Fruit fly (Drosophila melanogaster) whole organism, embryonic: ENCODE data around the gene CG17744.
A peak's percentile ranks its signal among the peaks of the same experiment; 100 is the strongest.

ENCODE experiments used
- Adf1 ChIP-seq: fragments of 200-800 bp; sonication (Bioruptor generic); IDR thresholded peaks from 2 replicates; pipeline ENCODE4 v1.3.6; 2022; ENCODE audit warnings: missing biosample characterization, missing genetic modification characterization
- Asciz ChIP-seq: fragments of 200-800 bp; sonication (Bioruptor generic); optimal IDR thresholded peaks from 2 replicates; lab custom pipeline; 2017; ENCODE audit warnings: missing biosample characterization, mild to moderate bottlenecking, missing genetic modification characterization, missing genetic modification reagents
- Atf6 ChIP-seq: fragments of 200-800 bp; sonication (Bioruptor generic); IDR thresholded peaks from 2 replicates; pipeline ENCODE4 v1.3.6; 2022; ENCODE audit warnings: missing biosample characterization, missing genetic modification characterization
- Awh ChIP-seq: fragments of 200-800 bp; sonication (Bioruptor generic); IDR thresholded peaks from 2 replicates; pipeline ENCODE4, ENCODE4 v1.3.6; 2022; ENCODE audit warnings: missing biosample characterization, missing genetic modification characterization
- Bdp1 ChIP-seq: fragments of 200-800 bp; sonication (Bioruptor generic); optimal IDR thresholded peaks from 3 replicates; lab custom pipeline; 2016; ENCODE audit warnings: missing biosample characterization, missing genetic modification characterization
- CG10274 ChIP-seq: fragments of 200-800 bp; sonication (Bioruptor generic); optimal IDR thresholded peaks from 3 replicates; lab custom pipeline; 2017; ENCODE audit warnings: missing biosample characterization, mild to moderate bottlenecking, missing genetic modification characterization
- CG13296 ChIP-seq: fragments of 200-800 bp; sonication (Bioruptor generic); optimal IDR thresholded peaks from 3 replicates; lab custom pipeline; 2018; ENCODE audit warnings: missing biosample characterization, mild to moderate bottlenecking, missing genetic modification characterization
- CG14050 ChIP-seq: fragments of 200-800 bp; sonication (Bioruptor generic); IDR thresholded peaks from 3 replicates; pipeline ENCODE4 v1.3.6; 2022; ENCODE audit warnings: missing biosample characterization, missing genetic modification characterization
- CG15514 ChIP-seq: fragments of 200-800 bp; sonication (Bioruptor generic); optimal IDR thresholded peaks from 3 replicates; lab custom pipeline; 2017; ENCODE audit warnings: missing biosample characterization, missing genetic modification characterization, mild to moderate bottlenecking, moderate library complexity, missing genetic modification reagents
- CG15601 ChIP-seq: fragments of 200-800 bp; sonication (Bioruptor generic); optimal IDR thresholded peaks from 3 replicates; lab custom pipeline; 2019; ENCODE audit warnings: missing biosample characterization, mild to moderate bottlenecking, missing genetic modification characterization, moderate library complexity
- CG1603 ChIP-seq: fragments of 200-800 bp; sonication (Bioruptor generic); optimal IDR thresholded peaks from 2 replicates; lab custom pipeline; 2019; ENCODE audit warnings: missing biosample characterization, mild to moderate bottlenecking, missing genetic modification characterization, moderate library complexity
- CG16815 ChIP-seq: fragments of 200-800 bp; sonication (Bioruptor generic); optimal IDR thresholded peaks from 3 replicates; lab custom pipeline; 2017; ENCODE audit warnings: missing biosample characterization, mild to moderate bottlenecking, missing genetic modification characterization
- CG17829 ChIP-seq: fragments of 200-800 bp; optimal IDR thresholded peaks from 2 replicates; lab custom pipeline; 2019; ENCODE audit warnings: missing biosample characterization, mild to moderate bottlenecking, missing genetic modification characterization, moderate library complexity
- CG2129 ChIP-seq: fragments of 200-800 bp; sonication (Bioruptor generic); IDR thresholded peaks from 2 replicates; pipeline ENCODE4 v1.3.6; 2022; ENCODE audit warnings: missing biosample characterization, missing genetic modification characterization; ENCODE audit not compliant: partially characterized antibody
- CG3847 ChIP-seq: fragments of 200-800 bp; sonication (Bioruptor generic); IDR thresholded peaks from 2 replicates; pipeline ENCODE4 v1.3.6; 2022; ENCODE audit warnings: missing biosample characterization, missing genetic modification characterization
- CG7786 ChIP-seq: fragments of 200-800 bp; sonication (Bioruptor generic); optimal IDR thresholded peaks from 2 replicates; lab custom pipeline; 2016; ENCODE audit warnings: missing biosample characterization, missing genetic modification characterization
- CG7928 ChIP-seq: fragments of 200-800 bp; sonication (Bioruptor generic); optimal IDR thresholded peaks from 2 replicates; lab custom pipeline; 2017; ENCODE audit warnings: missing biosample characterization, mild to moderate bottlenecking, missing genetic modification characterization
- CG9437 ChIP-seq: fragments of 200-800 bp; sonication (Bioruptor generic); optimal IDR thresholded peaks from 2 replicates; lab custom pipeline; 2018; ENCODE audit warnings: missing biosample characterization, mild to moderate bottlenecking, missing genetic modification characterization
- CG9797 ChIP-seq: fragments of 200-800 bp; sonication (Bioruptor generic); optimal IDR thresholded peaks from 3 replicates; lab custom pipeline; 2018; ENCODE audit warnings: missing biosample characterization, mild to moderate bottlenecking, missing genetic modification characterization
- CG9817 ChIP-seq: fragments of 200-800 bp; sonication (Bioruptor generic); optimal IDR thresholded peaks from 2 replicates; lab custom pipeline; 2018; ENCODE audit warnings: missing biosample characterization, mild to moderate bottlenecking, missing genetic modification characterization, moderate library complexity
- CG9932 ChIP-seq: fragments of 200-800 bp; sonication (Bioruptor generic); IDR thresholded peaks from 2 replicates; pipeline ENCODE4 v1.3.6; 2022; ENCODE audit warnings: missing biosample characterization, missing genetic modification characterization
- CoRest ChIP-seq: fragments of 200-800 bp; sonication (Bioruptor generic); optimal IDR thresholded peaks from 3 replicates; lab custom pipeline; 2018; ENCODE audit warnings: missing biosample characterization, mild to moderate bottlenecking, missing genetic modification characterization, moderate library complexity
- D ChIP-seq, 2 experiments: fragments of 200-800 bp in 1 of 2; fragments of >200 bp in 1 of 2; sonication (Bioruptor generic) in 1 of 2; optimal IDR thresholded peaks; 2 replicates in 1 of 2; 3 replicates in 1 of 2; lab custom pipeline; 2017; ENCODE audit warnings: mild to moderate bottlenecking in 1 of 2, missing biosample characterization in 1 of 2, missing genetic modification characterization in 1 of 2, missing genetic modification reagents in 1 of 2
- D19B ChIP-seq: fragments of 200-800 bp; sonication (Bioruptor generic); optimal IDR thresholded peaks from 2 replicates; lab custom pipeline; 2017; ENCODE audit warnings: missing biosample characterization, mild to moderate bottlenecking, missing genetic modification characterization
- H2.0 ChIP-seq: fragments of 200-800 bp; sonication (Bioruptor generic); IDR thresholded peaks from 2 replicates; pipeline ENCODE4 v1.3.6; 2022; ENCODE audit warnings: missing biosample characterization, missing genetic modification characterization
- Hmr ChIP-seq: fragments of 200-800 bp; sonication (Bioruptor generic); optimal IDR thresholded peaks from 3 replicates; lab custom pipeline; 2017; ENCODE audit warnings: mild to moderate bottlenecking, missing biosample characterization, missing genetic modification reagents, missing genetic modification characterization
- Hmx ChIP-seq: fragments of 200-800 bp; sonication (Bioruptor generic); optimal IDR thresholded peaks from 2 replicates; lab custom pipeline; 2016; ENCODE audit warnings: missing biosample characterization, missing genetic modification characterization
- Med ChIP-seq: fragments of 200-800 bp; sonication (Bioruptor generic); peaks from one replicate; lab custom pipeline; 2016; ENCODE audit warnings: missing biosample characterization, missing genetic modification characterization, mild to moderate bottlenecking, inconsistent platforms, moderate library complexity
- Nf-YA ChIP-seq: fragments of 200-800 bp; sonication (Bioruptor generic); IDR thresholded peaks from 2 replicates; pipeline ENCODE4 v1.3.6; 2022; ENCODE audit warnings: missing biosample characterization, missing genetic modification characterization
- Sin3A ChIP-seq: fragments of >200 bp; optimal IDR thresholded peaks from 2 replicates; lab custom pipeline; 2018
- Sox102F ChIP-seq: fragments of 200-800 bp; sonication (Bioruptor generic); optimal IDR thresholded peaks from 2 replicates; lab custom pipeline; 2018; ENCODE audit warnings: missing biosample characterization, mild to moderate bottlenecking, missing genetic modification characterization, moderate library complexity
- Stat92E ChIP-seq, 3 experiments: fragments of >200 bp in 2 of 3; fragments of 200-800 bp in 1 of 3; sonication (Bioruptor generic) in 1 of 3; optimal IDR thresholded peaks; 2 replicates each; lab custom pipeline; 2017 to 2019; ENCODE audit warnings: missing biosample characterization in 3 of 3, missing genetic modification characterization in 3 of 3, mild to moderate bottlenecking in 1 of 3, moderate library complexity in 1 of 3
- Usf ChIP-seq: fragments of 200-800 bp; sonication (Bioruptor generic); optimal IDR thresholded peaks from 2 replicates; lab custom pipeline; 2017; ENCODE audit warnings: missing genotype, missing biosample characterization, missing genetic modification characterization
- YL-1 ChIP-seq: fragments of 200-800 bp; sonication (Bioruptor generic); optimal IDR thresholded peaks from 3 replicates; lab custom pipeline; 2017; ENCODE audit warnings: missing biosample characterization, mild to moderate bottlenecking, missing genetic modification characterization
- ato ChIP-seq: fragments of 200-800 bp; sonication (Bioruptor generic); IDR thresholded peaks from 2 replicates; pipeline ENCODE4 v1.3.6; 2022; ENCODE audit warnings: missing biosample characterization, missing genetic modification characterization; ENCODE audit not compliant: partially characterized antibody
- bab2 ChIP-seq: fragments of 200-800 bp; sonication (Bioruptor generic); optimal IDR thresholded peaks from 2 replicates; lab custom pipeline; 2016; ENCODE audit warnings: missing biosample characterization, missing genetic modification characterization
- bcd ChIP-seq: fragments of 200-800 bp; sonication (Bioruptor generic); optimal IDR thresholded peaks from 2 replicates; lab custom pipeline; 2017; ENCODE audit warnings: missing biosample characterization, mild to moderate bottlenecking, missing genetic modification characterization
- btn ChIP-seq: fragments of 200-800 bp; sonication (Bioruptor generic); optimal IDR thresholded peaks from 2 replicates; lab custom pipeline; 2016; ENCODE audit warnings: missing biosample characterization, missing genetic modification characterization
- ci ChIP-seq: fragments of 200-800 bp; sonication (Bioruptor generic); IDR thresholded peaks from 3 replicates; pipeline ENCODE4 v1.3.6; 2022; ENCODE audit warnings: missing biosample characterization, missing genetic modification characterization
- gcm ChIP-seq: fragments of 200-800 bp; sonication (Bioruptor generic); optimal IDR thresholded peaks from 2 replicates; lab custom pipeline; 2019; ENCODE audit warnings: missing biosample characterization, mild to moderate bottlenecking, missing genetic modification characterization, moderate library complexity
- lbe ChIP-seq: fragments of 200-800 bp; sonication (Bioruptor generic); optimal IDR thresholded peaks from 2 replicates; lab custom pipeline; 2016; ENCODE audit warnings: missing biosample characterization, mild to moderate bottlenecking, missing genetic modification characterization
- nmo ChIP-seq: fragments of 200-800 bp; sonication (Bioruptor generic); optimal IDR thresholded peaks from 2 replicates; lab custom pipeline; 2018; ENCODE audit warnings: missing biosample characterization, mild to moderate bottlenecking, missing genetic modification characterization, moderate library complexity
- peb ChIP-seq: fragments of 200-800 bp; sonication (Bioruptor generic); IDR thresholded peaks from 2 replicates; pipeline ENCODE4 v1.3.6; 2022; ENCODE audit warnings: missing biosample characterization, missing genetic modification characterization
- pho ChIP-seq: fragments of 200-800 bp; sonication (Bioruptor generic); optimal IDR thresholded peaks from 2 replicates; lab custom pipeline; 2016; ENCODE audit warnings: missing biosample characterization, missing genetic modification characterization
- pros ChIP-seq: fragments of 200-800 bp; sonication (Bioruptor generic); optimal IDR thresholded peaks from 3 replicates; lab custom pipeline; 2019; ENCODE audit warnings: missing biosample characterization, mild to moderate bottlenecking, missing genetic modification characterization, moderate library complexity
- sqz ChIP-seq: fragments of 200-800 bp; sonication (Bioruptor generic); optimal IDR thresholded peaks from 3 replicates; lab custom pipeline; 2018; ENCODE audit warnings: missing biosample characterization, mild to moderate bottlenecking, missing genetic modification characterization
- tx ChIP-seq: fragments of 200-800 bp; sonication (Bioruptor generic); optimal IDR thresholded peaks from 2 replicates; lab custom pipeline; 2016; ENCODE audit warnings: missing biosample characterization, missing genetic modification characterization
- yki ChIP-seq: fragments of >200 bp; optimal IDR thresholded peaks from 3 replicates; lab custom pipeline; 2018
- z ChIP-seq: fragments of 200-800 bp; sonication (Bioruptor generic); IDR thresholded peaks from 3 replicates; pipeline ENCODE4 v1.3.6; 2022; ENCODE audit warnings: missing biosample characterization, missing genetic modification characterization

The CG17744 gene

dm6 chr3L:6979387-6980249 lies 47.0 kb downstream of the CG17744 start, which contains the start of gene Galphai (continued):
- TF ChIP-seq Nf-YA (GFP tag; lab: Robert Waterston, UW) (no peak), btn (GFP tag; lab: Kevin White, UChicago) (no peak), ato (GFP tag; lab: Robert Waterston, UW) (no peak; the same call in 1 of the 2 replicates), D19B (GFP tag; lab: Kevin White, UChicago) (no peak), CG15514 (GFP tag; lab: Kevin White, UChicago) (peak; percentile 92), D (optimal IDR thresholded peaks at IDR 0.05; lab: Kevin White, UChicago) (peak; percentile 53), D (GFP tag; optimal IDR thresholded peaks at IDR 0.05; lab: Kevin White, UChicago) (no peak), CG7928 (GFP tag; lab: Kevin White, UChicago) (peak; percentile 48), CG17829 (tag; lab: Kevin White, UChicago) (peak; percentile 67), Med (GFP tag; lab: Kevin White, UChicago) (peak; percentile 95), nmo (peak; percentile 66), CG7786 (GFP tag; lab: Kevin White, UChicago) (peak; percentile 43), ci (GFP tag; lab: Robert Waterston, UW) (peak; percentile 77; the same call in 2 of the 3 replicates), CG9437 (GFP tag; lab: Kevin White, UChicago) (no peak), Sin3A (lab: Kevin White, UChicago) (peak; percentile 88), Stat92E (GFP tag; optimal IDR thresholded peaks at IDR 0.05; lab: Kevin White, UChicago) (peak in 1 of 3 experiments; percentile 81), yki (peak; percentile 42), CG16815 (no peak), CG13296 (GFP tag; lab: Kevin White, UChicago) (peak; percentile 7), Hmr (GFP tag; lab: Kevin White, UChicago) (peak; percentile 95), CG14050 (GFP tag; lab: Robert Waterston, UW) (no peak), pho (GFP tag; lab: Kevin White, UChicago) (peak; percentile 46), lbe (GFP tag; lab: Kevin White, UChicago) (no peak), CG9797 (peak; percentile 100), CG9817 (tag; lab: Kevin White, UChicago) (peak; percentile 28), z (GFP tag; lab: Robert Waterston, UW) (no peak), H2.0 (GFP tag; lab: Robert Waterston, UW) (no peak), CG10274 (GFP tag; lab: Kevin White, UChicago) (no peak), Atf6 (GFP tag; lab: Robert Waterston, UW) (no peak), Awh (GFP tag; lab: Robert Waterston, UW) (no peak), CG15601 (tag; lab: Kevin White, UChicago) (peak; percentile 62), YL-1 (GFP tag; lab: Kevin White, UChicago) (peak; percentile 81), CG3847 (peak; percentile 93), gcm (peak; percentile 12), CoRest (tag; lab: Kevin White, UChicago) (peak; percentile 64), Bdp1 (GFP tag; lab: Kevin White, UChicago) (peak; percentile 62), peb (no peak), tx (GFP tag; lab: Kevin White, UChicago) (no peak), CG9932 (GFP tag; lab: Robert Waterston, UW) (peak; percentile 66), bab2 (GFP tag; lab: Kevin White, UChicago) (no peak), pros (GFP tag; lab: Kevin White, UChicago) (no peak), Sox102F (GFP tag; lab: Kevin White, UChicago) (no peak), CG2129 (GFP tag; lab: Robert Waterston, UW) (no peak), Adf1 (peak; percentile 49; the same call in 1 of the 2 replicates), Hmx (no peak), sqz (peak; percentile 91), Usf (no peak), bcd (GFP tag; lab: Kevin White, UChicago) (peak; percentile 1), Asciz (GFP tag; lab: Kevin White, UChicago) (no peak), CG1603 (tag; lab: Kevin White, UChicago) (peak; percentile 96)
